Fruit fly (Drosophila melanogaster): ENCODE results near the gene Svip.

The Svip gene

DNA sequence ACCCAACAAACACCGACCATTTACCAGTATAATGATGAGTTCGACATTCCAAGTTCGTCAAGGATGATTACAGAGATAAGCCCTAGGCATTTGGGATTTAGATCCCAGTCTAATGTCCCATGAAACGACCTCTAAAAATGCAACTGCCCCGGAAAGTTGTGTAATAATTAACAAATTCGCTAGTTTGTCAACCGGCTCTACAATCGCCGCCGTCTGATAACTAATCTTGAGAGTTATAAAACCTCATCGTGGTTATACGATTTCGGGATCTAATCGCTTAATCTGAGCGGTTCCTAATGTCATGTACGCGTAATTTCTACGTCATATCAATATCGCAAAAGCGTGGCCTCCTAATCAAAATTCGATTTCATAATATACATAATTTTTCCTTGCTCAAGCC lies 3.2 kb upstream of the Svip start:
- TF ChIP-seq CG8089 (GFP tag; optimal IDR thresholded peaks at IDR 0.05) (no peak), Spps (tag; optimal IDR thresholded peaks at IDR 0.05) (no peak), amos (GFP tag; IDR thresholded peaks at IDR 0.05; ENCODE audit: partially characterized antibody) (no peak), dimm (GFP tag; IDR thresholded peaks at IDR 0.05) (no peak), CG7745 (tag; optimal IDR thresholded peaks at IDR 0.05) (no peak), exex (tag; optimal IDR thresholded peaks at IDR 0.05) (peak; percentile 98), Pdp1 (GFP tag; optimal IDR thresholded peaks at IDR 0.05) (peak in 1 of 2 experiments; percentile 85), CG2678 (tag; optimal IDR thresholded peaks at IDR 0.05) (no peak), mirr (GFP tag; optimal IDR thresholded peaks at IDR 0.05) (peak; percentile 36), sd (tag; optimal IDR thresholded peaks at IDR 0.05) (no peak), Hey (tag; optimal IDR thresholded peaks at IDR 0.05) (peak; percentile 59), tap (tag; optimal IDR thresholded peaks at IDR 0.05) (no peak), sug (tag; optimal IDR thresholded peaks at IDR 0.05) (peak; percentile 47), grau (tag; optimal IDR thresholded peaks at IDR 0.05) (no peak), BtbVII (GFP tag; optimal IDR thresholded peaks at IDR 0.05) (peak; percentile 46), pb (GFP tag; optimal IDR thresholded peaks at IDR 0.05) (no peak), grn (GFP tag; optimal IDR thresholded peaks at IDR 0.05) (peak; percentile 79), tio (GFP tag; optimal IDR thresholded peaks at IDR 0.05) (no peak)

DNA sequence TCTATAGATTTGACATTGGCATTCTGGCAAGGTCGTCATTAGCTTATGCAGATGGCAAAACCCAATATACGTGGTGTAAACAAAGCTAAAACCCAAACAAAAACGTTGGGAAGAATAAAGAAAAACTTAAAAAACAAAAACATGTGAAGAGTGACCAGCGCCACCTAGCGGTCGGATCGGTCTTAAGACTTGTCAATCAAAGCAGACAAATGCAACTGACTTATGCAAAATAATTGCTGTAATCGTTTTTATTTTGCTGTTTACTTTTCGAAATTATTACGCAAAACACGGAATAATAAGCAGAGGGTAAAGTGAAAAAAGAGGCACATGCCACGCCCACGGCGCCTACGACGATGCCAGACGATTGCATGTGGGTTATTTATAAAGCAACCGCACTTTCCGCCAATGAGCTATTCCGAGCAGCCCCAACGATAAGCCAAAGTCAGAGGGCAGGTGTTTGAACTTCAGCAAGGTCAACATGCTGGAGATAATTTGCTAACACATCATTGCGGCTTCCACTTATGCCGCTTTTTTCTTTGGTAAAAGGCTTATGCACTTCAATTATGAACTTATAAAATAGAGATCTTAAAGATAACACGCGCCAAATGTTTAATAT lies 2.6 kb upstream of the Svip start:
- no peak for TF ChIP-seq ac (GFP tag; optimal IDR thresholded peaks at IDR 0.05)
- peak; percentile 30 for TF ChIP-seq CG10979 (tag; optimal IDR thresholded peaks at IDR 0.05)
- TF ChIP-seq CG9609 (GFP tag; optimal IDR thresholded peaks at IDR 0.05) = no peak
- peak; percentile 90 for TF ChIP-seq CTCF (GFP tag; optimal IDR thresholded peaks at IDR 0.05)
- no peak for TF ChIP-seq Neu2 (GFP tag; optimal IDR thresholded peaks at IDR 0.05; ENCODE audit: borderline replicate concordance)
- peak; percentile 51; the same call in 1 of the 2 replicates for TF ChIP-seq Dip2 (GFP tag; IDR thresholded peaks at IDR 0.05)
- TF ChIP-seq NC2α (GFP tag; optimal IDR thresholded peaks at IDR 0.05) = no peak
- peak in 1 of 2 experiments; percentile 8 for TF ChIP-seq Pdp1 (GFP tag; optimal IDR thresholded peaks at IDR 0.05)
- TF ChIP-seq gcm (GFP tag; optimal IDR thresholded peaks at IDR 0.05) = no peak
- TF ChIP-seq hb (GFP tag; IDR thresholded peaks at IDR 0.05; ENCODE audit: partially characterized antibody) = 0 out of 3 replicates have a peak, but pooled peaks have one; percentile 14
- TF ChIP-seq chinmo (GFP tag; IDR thresholded peaks at IDR 0.05; ENCODE audit: partially characterized antibody) = 0 out of 4 replicates have a peak, but pooled peaks have one; percentile 32
- no peak for TF ChIP-seq Sox102F (GFP tag; optimal IDR thresholded peaks at IDR 0.05)
- TF ChIP-seq Poxn (GFP tag; IDR thresholded peaks at IDR 0.05) = no peak
- TF ChIP-seq tna (GFP tag; IDR thresholded peaks at IDR 0.05; ENCODE audit: partially characterized antibody) = no peak
- TF ChIP-seq CoRest (tag; optimal IDR thresholded peaks at IDR 0.05) = no peak
- TF ChIP-seq Med (GFP tag) = peak; percentile 37
- TF ChIP-seq CG2199 (GFP tag; IDR thresholded peaks at IDR 0.05) = 0 out of 3 replicates have a peak, but pooled peaks have one; percentile 57
- no peak for TF ChIP-seq CG1647 (GFP tag; optimal IDR thresholded peaks at IDR 0.05)

DNA sequence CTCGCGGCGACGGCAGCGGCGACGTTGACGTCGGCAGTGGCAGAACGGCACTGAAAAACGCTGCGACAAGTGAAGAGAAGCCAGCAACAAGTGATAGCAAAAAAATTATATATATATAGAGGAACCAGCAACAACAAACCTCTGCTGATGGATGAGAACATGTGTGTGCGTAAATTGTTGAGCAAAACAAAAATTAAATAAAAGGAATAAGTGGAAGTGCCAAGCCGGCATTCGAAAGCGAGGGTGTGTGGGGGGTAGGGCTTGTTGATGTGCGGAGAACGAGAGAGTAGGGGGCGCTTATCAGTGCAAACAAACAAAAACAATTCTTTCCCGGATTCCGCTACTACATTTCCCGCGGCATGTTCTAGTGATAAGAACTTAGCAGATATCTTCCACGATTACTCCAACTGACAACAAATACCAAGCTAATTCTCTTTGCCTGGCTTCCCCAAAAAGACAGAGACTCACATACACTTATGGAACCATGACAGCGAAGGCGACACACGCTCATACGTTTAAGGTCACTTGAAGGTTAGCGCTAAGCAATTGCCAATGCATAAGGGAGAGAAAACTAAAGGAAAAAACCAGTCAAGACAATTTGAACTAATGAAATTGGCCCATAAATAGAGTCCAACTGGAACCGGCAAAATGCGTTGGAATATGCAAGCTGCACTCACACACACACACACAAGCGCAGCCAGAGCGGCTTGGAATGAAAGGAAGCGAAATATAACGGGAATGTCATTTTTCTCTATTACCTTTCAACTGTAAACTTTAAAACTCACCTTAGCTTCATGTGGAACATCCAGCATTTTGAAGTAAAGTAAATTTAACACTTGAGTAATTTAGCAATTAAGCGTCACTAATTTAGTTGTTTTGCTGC lies 728 bp upstream of the Svip start:
- TF ChIP-seq CG12299 (tag; optimal IDR thresholded peaks at IDR 0.05) (no peak), CG10543 (GFP tag; optimal IDR thresholded peaks at IDR 0.05) (peak; percentile 83), Bteb2 (GFP tag; optimal IDR thresholded peaks at IDR 0.05) (no peak), CG18619 (GFP tag; optimal IDR thresholded peaks at IDR 0.05) (no peak), phol (tag; optimal IDR thresholded peaks at IDR 0.05) (no peak), CG7839 (tag; optimal IDR thresholded peaks at IDR 0.05) (no peak), CG6765 (GFP tag; optimal IDR thresholded peaks at IDR 0.05) (no peak), Vsx1 (GFP tag; optimal IDR thresholded peaks at IDR 0.05) (peak; percentile 75), peb (GFP tag; IDR thresholded peaks at IDR 0.05) (no peak), CG16813 (GFP tag; IDR thresholded peaks at IDR 0.05; ENCODE audit: partially characterized antibody) (no peak), sd (tag; optimal IDR thresholded peaks at IDR 0.05) (peak; percentile 87), NC2α (GFP tag; optimal IDR thresholded peaks at IDR 0.05) (no peak), CG4282 (GFP tag; optimal IDR thresholded peaks at IDR 0.05) (no peak), otp (GFP tag; IDR thresholded peaks at IDR 0.05) (no peak)
